Worm (Caenorhabditis elegans): ENCODE data around the gene kvs-4.

The kvs-4 gene

ce11 chrIII:11063259-11063658 is 50.9 kb downstream of the kvs-4 start, which contains the start of gene rsa-2:
TSS of gene rsa-2 (plus strand) at chrIII:11063479.
- TF ChIP-seq dpl-1 (GFP tag; optimal IDR thresholded peaks at IDR 0.05) = peak; percentile 91
- TF ChIP-seq T26A8.4 (GFP tag; IDR thresholded peaks at IDR 0.05) = peak; percentile 42; the same call in 1 of the 2 replicates
- TF ChIP-seq nhr-11 (tag; optimal IDR thresholded peaks at IDR 0.05) = peak; percentile 13
- TF ChIP-seq unc-130 (GFP tag; optimal IDR thresholded peaks at IDR 0.05) = peak; percentile 22
- TF ChIP-seq daf-16 (GFP tag; optimal IDR thresholded peaks at IDR 0.05) = no peak
- peak; percentile 35 for TF ChIP-seq daf-16 (tag; optimal IDR thresholded peaks at IDR 0.05)
- peak; percentile 60; the same call in 1 of the 2 replicates for TF ChIP-seq arid-1 (GFP tag; conservative IDR thresholded peaks at IDR 0.05)
- 0 out of 2 replicates have a peak, but pooled peaks have one; percentile 18 for TF ChIP-seq Y105C5A.15 (GFP tag; IDR thresholded peaks at IDR 0.05)
- TF ChIP-seq vab-7 (GFP tag; IDR thresholded peaks at IDR 0.05) = 0 out of 2 replicates have a peak, but pooled peaks have one; percentile 33
- TF ChIP-seq ceh-28 (tag; optimal IDR thresholded peaks at IDR 0.05) = no peak
- peak; percentile 28 for TF ChIP-seq rbr-2 (tag; optimal IDR thresholded peaks at IDR 0.05)
- no peak for TF ChIP-seq nhr-102 (tag; optimal IDR thresholded peaks at IDR 0.05)
- no peak for TF ChIP-seq hlh-30 (tag; optimal IDR thresholded peaks at IDR 0.05; ENCODE audit: insufficient read depth)
- no peak for TF ChIP-seq ZK546.5 (tag; optimal IDR thresholded peaks at IDR 0.05)
- peak; percentile 12; the same call in 1 of the 2 replicates for TF ChIP-seq ctbp-1 (GFP tag; IDR thresholded peaks at IDR 0.05)
- peak; percentile 35 for TF ChIP-seq pha-4 (GFP tag; IDR thresholded peaks at IDR 0.05)
- no peak for TF ChIP-seq pha-4 (tag; optimal IDR thresholded peaks at IDR 0.05)
- TF ChIP-seq daf-19 (GFP tag; conservative IDR thresholded peaks at IDR 0.05) = no peak
- peak in 1 of 2 experiments; percentile 86 for TF ChIP-seq unc-62 (GFP tag; optimal IDR thresholded peaks at IDR 0.05 in 1 of 2)
- TF ChIP-seq unc-62 (tag; optimal IDR thresholded peaks at IDR 0.05) = no peak
- peak; percentile 64 for TF ChIP-seq lin-38 (GFP tag; IDR thresholded peaks at IDR 0.05)
- no peak for TF ChIP-seq Y48G9A.11 (GFP tag; IDR thresholded peaks at IDR 0.05)
- no peak for TF ChIP-seq nhr-48 (tag; optimal IDR thresholded peaks at IDR 0.05)
- peak; percentile 76 for TF ChIP-seq mes-2 (tag; optimal IDR thresholded peaks at IDR 0.05; ENCODE audit: poor library complexity, severe bottlenecking)
- 0 out of 2 replicates have a peak, but pooled peaks have one; percentile 52 for TF ChIP-seq zfp-3 (GFP tag; conservative IDR thresholded peaks at IDR 0.05)
- 0 out of 2 replicates have a peak, but pooled peaks have one; percentile 13 for TF ChIP-seq tra-1 (GFP tag; IDR thresholded peaks at IDR 0.05)
- TF ChIP-seq Y75B8A.6 (GFP tag; IDR thresholded peaks at IDR 0.05) = no peak
- TF ChIP-seq mep-1 (tag; optimal IDR thresholded peaks at IDR 0.05) = peak; percentile 17
- peak; percentile 53; the same call in 1 of the 2 replicates for TF ChIP-seq hmg-1.1 (GFP tag; IDR thresholded peaks at IDR 0.05)
- TF ChIP-seq duxl-1 (tag; optimal IDR thresholded peaks at IDR 0.05; ENCODE audit: poor library complexity) = peak; percentile 32
- peak; percentile 15 for TF ChIP-seq hlh-11 (tag; optimal IDR thresholded peaks at IDR 0.05)
- TF ChIP-seq dve-1 (tag; optimal IDR thresholded peaks at IDR 0.05; ENCODE audit: insufficient read depth) = peak; percentile 4
- peak in 1 of 2 experiments; percentile 47 for TF ChIP-seq lsy-2 (tag; optimal IDR thresholded peaks at IDR 0.05)
- TF ChIP-seq ZK337.2 (GFP tag; IDR thresholded peaks at IDR 0.05) = no peak

DNA sequence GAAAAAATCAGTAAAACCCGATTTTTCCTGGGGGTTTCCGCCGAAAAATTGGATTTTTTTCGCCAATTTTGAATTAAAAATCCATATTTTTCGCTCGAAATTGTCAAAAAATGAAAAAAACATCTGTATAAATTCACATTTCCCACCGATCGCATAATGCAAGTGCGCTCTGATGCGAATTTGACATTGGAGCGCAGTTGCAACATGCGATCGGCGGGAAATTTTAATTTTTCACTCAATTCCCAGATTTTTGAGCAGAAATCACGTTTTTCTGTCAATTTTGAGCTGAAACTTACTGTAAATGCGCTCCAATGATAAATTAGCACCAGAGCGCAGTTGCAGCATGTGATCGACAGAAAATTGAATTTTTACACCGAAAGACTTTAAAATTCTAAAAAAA is 52.2 kb downstream of the kvs-4 start:
- TF ChIP-seq snpc-1.2 (GFP tag; IDR thresholded peaks at IDR 0.05) (no peak), lin-29 (GFP tag; IDR thresholded peaks at IDR 0.05) (no peak), saeg-2 (GFP tag; IDR thresholded peaks at IDR 0.05) (no peak), nhr-10 (tag; optimal IDR thresholded peaks at IDR 0.05) (no peak), lin-38 (GFP tag; IDR thresholded peaks at IDR 0.05) (peak; percentile 78), ceh-28 (tag; optimal IDR thresholded peaks at IDR 0.05) (no peak), F49E8.2 (tag; optimal IDR thresholded peaks at IDR 0.05; ENCODE audit: borderline replicate concordance) (peak; percentile 3), sdz-12 (GFP tag; optimal IDR thresholded peaks at IDR 0.05) (no peak), dpl-1 (GFP tag; optimal IDR thresholded peaks at IDR 0.05) (no peak), tra-1 (GFP tag; IDR thresholded peaks at IDR 0.05) (no peak), D1046.2 (GFP tag; IDR thresholded peaks at IDR 0.05) (no peak), nhr-41 (GFP tag; IDR thresholded peaks at IDR 0.05) (no peak), pqm-1 (tag; optimal IDR thresholded peaks at IDR 0.05) (no peak), ceh-82 (tag; optimal IDR thresholded peaks at IDR 0.05) (no peak)
